Worm (Caenorhabditis elegans) whole organism, young adult: ENCODE results near the gene pks-1.
A peak's percentile ranks its signal among the peaks of the same experiment; 100 is the strongest.

ENCODE experiments used
- B0035.1 ChIP-seq: sonication (generic microtip); optimal IDR thresholded peaks from 2 replicates; lab custom pipeline; 2016; ENCODE audit warnings: missing genetic modification characterization, mild to moderate bottlenecking, missing compliant biosample characterization, missing genotype, missing genetic modification reagents
- B0261.1 ChIP-seq: sonication (generic microtip); optimal IDR thresholded peaks from 2 replicates; lab custom pipeline; 2016; ENCODE audit warnings: mild to moderate bottlenecking, missing genetic modification characterization, moderate library complexity, missing compliant biosample characterization
- C06A6.2 ChIP-seq: fragments of 200-800 bp; sonication (Bioruptor generic); conservative IDR thresholded peaks from 2 replicates; pipeline ENCODE4 v1.3.6; 2022; ENCODE audit warnings: missing genetic modification characterization, missing compliant biosample characterization
- F37B4.10 ChIP-seq: fragments of 200-800 bp; sonication (Bioruptor generic); IDR thresholded peaks from 2 replicates; pipeline ENCODE4 v1.3.6; 2022; ENCODE audit warnings: missing genetic modification characterization, missing compliant biosample characterization
- T07F8.4 ChIP-seq: sonication (generic microtip); optimal IDR thresholded peaks from 2 replicates; lab custom pipeline; 2016; ENCODE audit warnings: mild to moderate bottlenecking, missing genetic modification characterization, moderate library complexity, missing compliant biosample characterization
- Y53F4B.3 ChIP-seq: fragments of 200-800 bp; sonication (Bioruptor generic); IDR thresholded peaks from 2 replicates; pipeline ENCODE4 v1.3.6; 2022; ENCODE audit warnings: missing genetic modification reagents, missing genetic modification characterization, missing compliant biosample characterization
- ZK185.1 ChIP-seq: sonication (generic microtip); optimal IDR thresholded peaks from 2 replicates; lab custom pipeline; 2016; ENCODE audit warnings: mild to moderate bottlenecking, missing genetic modification characterization, missing compliant biosample characterization; ENCODE audit not compliant: poor library complexity, severe bottlenecking
- cebp-1 ChIP-seq, 2 experiments: fragments of 200-800 bp in 1 of 2; sonication (Bioruptor generic) in 1 of 2; sonication (generic microtip) in 1 of 2; IDR thresholded peaks in 1 of 2; optimal IDR thresholded peaks in 1 of 2; 2 replicates each; pipeline versions ENCODE4 v1.3.6 to Lab custom; 2017 to 2022; ENCODE audit warnings: missing compliant biosample characterization in 2 of 2, missing genetic modification characterization in 2 of 2, mild to moderate bottlenecking in 1 of 2, missing genetic modification reagents in 1 of 2, moderate library complexity in 1 of 2
- ceh-27 ChIP-seq: fragments of 200-800 bp; sonication (Bioruptor generic); optimal IDR thresholded peaks from 2 replicates; lab custom pipeline; 2018; ENCODE audit warnings: mild to moderate bottlenecking, missing genetic modification characterization, moderate library complexity, missing compliant biosample characterization
- ceh-58 ChIP-seq: fragments of 200-800 bp; sonication (Bioruptor generic); IDR thresholded peaks from 2 replicates; pipeline ENCODE4 v1.3.6; 2022; ENCODE audit warnings: missing genetic modification characterization, missing compliant biosample characterization
- ceh-91 ChIP-seq: fragments of 200-800 bp; sonication (Bioruptor generic); IDR thresholded peaks from 2 replicates; pipeline ENCODE4 v1.3.6; 2022; ENCODE audit warnings: missing genetic modification reagents, missing genetic modification characterization, missing compliant biosample characterization
- efl-1 ChIP-seq: fragments of 150-350 bp; optimal IDR thresholded peaks from 2 replicates; lab custom pipeline; 2014; ENCODE audit warnings: missing biosample characterization, missing genetic modification reagents, missing genetic modification characterization
- egrh-3 ChIP-seq: fragments of 200-800 bp; sonication (Bioruptor generic); IDR thresholded peaks from 2 replicates; pipeline ENCODE4 v1.3.6; 2022; ENCODE audit warnings: missing genetic modification reagents, missing genetic modification characterization, missing compliant biosample characterization
- ekl-4 ChIP-seq: fragments of 200-800 bp; sonication (Bioruptor generic); IDR thresholded peaks from 2 replicates; pipeline ENCODE4 v1.3.6; 2022; ENCODE audit warnings: missing genetic modification reagents, missing genetic modification characterization, missing compliant biosample characterization
- fkh-3 ChIP-seq: sonication (generic microtip); optimal IDR thresholded peaks from 2 replicates; lab custom pipeline; 2016; ENCODE audit warnings: mild to moderate bottlenecking, missing genetic modification characterization, missing compliant biosample characterization
- gei-17 ChIP-seq: fragments of 200-800 bp; sonication (Bioruptor generic); optimal IDR thresholded peaks from 2 replicates; lab custom pipeline; 2018; ENCODE audit warnings: mild to moderate bottlenecking, missing genetic modification characterization, missing compliant biosample characterization
- hsf-1 ChIP-seq: fragments of 200-800 bp; sonication (Bioruptor generic); IDR thresholded peaks from 2 replicates; pipeline ENCODE4 v1.3.6; 2022; ENCODE audit warnings: missing genetic modification reagents, missing genetic modification characterization, missing compliant biosample characterization
- let-607 ChIP-seq, 2 experiments: fragments of 200-800 bp in 1 of 2; sonication (Bioruptor generic) in 1 of 2; sonication (generic microtip) in 1 of 2; optimal IDR thresholded peaks; 2 replicates each; lab custom pipeline; 2016 to 2018; ENCODE audit warnings: mild to moderate bottlenecking in 2 of 2, missing compliant biosample characterization in 2 of 2, missing genetic modification characterization in 2 of 2, moderate library complexity in 2 of 2, missing genotype in 1 of 2
- lsl-1 ChIP-seq: fragments of 200-800 bp; sonication (Bioruptor generic); optimal IDR thresholded peaks from 2 replicates; lab custom pipeline; 2018; ENCODE audit warnings: mild to moderate bottlenecking, missing genetic modification characterization, moderate library complexity, missing compliant biosample characterization
- madf-10 ChIP-seq: sonication (generic microtip); optimal IDR thresholded peaks from 2 replicates; lab custom pipeline; 2016; ENCODE audit warnings: mild to moderate bottlenecking, missing genetic modification characterization, missing compliant biosample characterization
- madf-3 ChIP-seq: fragments of 200-800 bp; sonication (Bioruptor generic); IDR thresholded peaks from 2 replicates; pipeline ENCODE4 v1.3.6; 2022; ENCODE audit warnings: missing genetic modification reagents, missing genetic modification characterization, missing compliant biosample characterization
- madf-6 ChIP-seq: fragments of 200-800 bp; sonication (Bioruptor generic); IDR thresholded peaks from 2 replicates; pipeline ENCODE4 v1.3.6; 2022; ENCODE audit warnings: missing genetic modification reagents, missing genetic modification characterization, missing compliant biosample characterization
- mel-28 ChIP-seq: sonication (generic microtip); optimal IDR thresholded peaks from 2 replicates; lab custom pipeline; 2016; ENCODE audit warnings: borderline replicate concordance, mild to moderate bottlenecking, missing genetic modification characterization, missing compliant biosample characterization
- nfya-1 ChIP-seq: sonication (generic microtip); optimal IDR thresholded peaks from 2 replicates; lab custom pipeline; 2017; ENCODE audit warnings: antibody characterized with exemption, missing compliant biosample characterization, missing genetic modification characterization, borderline replicate concordance; ENCODE audit not compliant: insufficient read depth
- nfya-2 ChIP-seq: fragments of 200-800 bp; sonication (Bioruptor generic); IDR thresholded peaks from 2 replicates; pipeline ENCODE4 v1.3.6; 2022; ENCODE audit warnings: missing genetic modification reagents, missing genetic modification characterization, missing compliant biosample characterization
- nhr-120 ChIP-seq: fragments of 200-800 bp; sonication (Bioruptor generic); IDR thresholded peaks from 2 replicates; pipeline ENCODE4 v1.3.6; 2022; ENCODE audit warnings: missing genetic modification characterization, missing compliant biosample characterization
- nhr-27 ChIP-seq: fragments of 200-800 bp; sonication (Bioruptor generic); optimal IDR thresholded peaks from 2 replicates; lab custom pipeline; 2018; ENCODE audit warnings: mild to moderate bottlenecking, missing genetic modification characterization, moderate library complexity, missing compliant biosample characterization
- nhr-80 ChIP-seq: sonication (generic microtip); optimal IDR thresholded peaks from 2 replicates; lab custom pipeline; 2016; ENCODE audit warnings: missing genetic modification characterization, missing compliant biosample characterization
- nhr-90 ChIP-seq: sonication (generic microtip); optimal IDR thresholded peaks from 2 replicates; lab custom pipeline; 2016; ENCODE audit warnings: missing genotype, mild to moderate bottlenecking, missing genetic modification characterization, missing compliant biosample characterization
- pbrm-1 ChIP-seq: fragments of 200-800 bp; sonication (Bioruptor generic); IDR thresholded peaks from 2 replicates; pipeline ENCODE4 v1.3.6; 2022; ENCODE audit warnings: missing genetic modification reagents, missing genetic modification characterization, missing compliant biosample characterization
- snpc-4 ChIP-seq, 5 experiments: fragments of 150-350 bp in 1 of 5; sonication (generic microtip) in 4 of 5; optimal IDR thresholded peaks; 2 replicates each; lab custom pipeline; 2014 to 2018; ENCODE audit warnings: missing genetic modification characterization in 5 of 5, missing biosample characterization in 3 of 5, antibody characterized with exemption in 2 of 5, mild to moderate bottlenecking in 2 of 5, missing compliant biosample characterization in 2 of 5, missing genotype in 2 of 5, moderate library complexity in 2 of 5, missing genetic modification reagents in 1 of 5
- tlf-1 ChIP-seq: fragments of 200-800 bp; sonication (Bioruptor generic); optimal IDR thresholded peaks from 2 replicates; lab custom pipeline; 2018; ENCODE audit warnings: mild to moderate bottlenecking, missing genetic modification characterization, missing compliant biosample characterization
- zfh-2 ChIP-seq: fragments of 200-800 bp; sonication (Bioruptor generic); conservative IDR thresholded peaks from 2 replicates; pipeline ENCODE4 v1.3.6; 2022; ENCODE audit warnings: missing genetic modification reagents, missing genetic modification characterization, missing compliant biosample characterization
- ztf-25 ChIP-seq: fragments of 200-800 bp; sonication (Bioruptor generic); IDR thresholded peaks from 2 replicates; pipeline ENCODE4 v1.3.6; 2022; ENCODE audit warnings: missing genetic modification reagents, missing genetic modification characterization, missing compliant biosample characterization
- ztf-28 ChIP-seq: fragments of 200-800 bp; sonication (Bioruptor generic); IDR thresholded peaks from 2 replicates; pipeline ENCODE4 v1.3.6; 2022; ENCODE audit warnings: missing genetic modification reagents, missing genetic modification characterization, missing compliant biosample characterization
- ztf-6 ChIP-seq: fragments of 200-800 bp; sonication (Bioruptor generic); IDR thresholded peaks from 2 replicates; pipeline ENCODE4 v1.3.6; 2022; ENCODE audit warnings: missing genetic modification reagents, missing genetic modification characterization, missing compliant biosample characterization

Gene pks-1

DNA sequence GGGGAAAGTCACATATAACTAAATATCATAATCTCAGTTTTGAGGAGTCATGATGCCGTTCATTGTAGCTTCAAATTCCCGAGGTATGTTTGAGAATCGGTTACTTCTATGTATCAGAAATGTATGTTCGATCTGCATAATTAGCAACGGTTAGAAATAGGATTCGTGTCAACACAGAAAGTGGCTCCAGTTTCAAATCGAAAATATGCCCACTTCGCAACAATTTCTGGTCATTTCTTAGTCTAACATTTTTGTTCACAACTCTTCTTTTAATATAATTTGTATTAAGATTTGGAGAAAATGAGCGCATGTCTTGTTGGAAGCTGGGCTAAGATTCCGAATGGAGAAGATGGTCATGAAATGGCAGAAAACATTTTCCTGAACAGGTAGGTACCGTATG is at the start of gene pks-1:
TSS of gene pks-1 (plus strand) at position 301 of the 400 bp plus-strand sequence.
- no peak for TF ChIP-seq C06A6.2 (GFP tag; lab: Robert Waterston, UW)
- TF ChIP-seq madf-3 (GFP tag; lab: Robert Waterston, UW) = no peak
- TF ChIP-seq gei-17 (GFP tag; lab: Kevin White, UChicago) = no peak
- no peak for TF ChIP-seq hsf-1 (GFP tag; lab: Robert Waterston, UW)
- no peak for TF ChIP-seq ztf-25 (GFP tag; lab: Robert Waterston, UW)
- TF ChIP-seq madf-10 = no peak
- no peak for TF ChIP-seq madf-6

DNA sequence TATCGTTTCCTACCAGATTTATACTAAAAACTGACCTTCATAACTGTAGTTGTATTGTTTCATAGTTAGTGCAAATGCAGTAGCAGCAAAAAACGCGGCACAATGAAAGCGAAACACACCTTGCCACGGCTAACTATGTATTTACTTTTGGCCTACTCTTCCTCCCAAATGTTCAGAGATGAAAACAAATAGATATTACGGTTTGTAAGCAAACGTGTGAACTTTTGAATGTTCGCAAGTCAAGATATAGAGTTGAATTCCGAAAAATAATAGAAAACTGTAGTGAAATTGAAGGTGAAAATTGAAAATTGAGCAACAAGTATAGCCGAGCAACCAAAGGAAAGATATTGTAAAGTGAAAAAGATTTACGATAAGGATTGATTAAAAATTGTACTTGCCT is 49.4 kb upstream of the pks-1 start, which contains the start of gene chtl-1:
TSS of gene chtl-1 (minus strand) at position 101 of the 400 bp plus-strand sequence.
- TF ChIP-seq pbrm-1 (GFP tag; lab: Robert Waterston, UW) = no peak

DNA sequence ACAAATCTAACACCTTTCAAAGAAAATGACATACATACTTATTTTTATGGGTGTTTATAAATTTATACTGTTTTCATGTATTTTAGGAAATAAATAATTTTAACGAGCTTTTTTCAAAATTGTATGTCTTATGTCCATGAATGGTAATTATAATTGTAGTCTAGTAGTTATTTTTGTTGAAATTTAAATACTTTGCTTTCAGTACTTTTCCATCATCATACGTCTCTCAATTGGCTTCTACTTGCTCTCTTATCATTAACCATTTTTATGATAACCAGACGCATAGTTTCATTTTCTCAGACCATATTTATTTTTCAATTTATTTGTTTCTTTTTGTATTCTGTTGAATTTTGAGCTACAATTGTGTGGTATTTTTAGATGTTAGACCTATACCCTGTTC is 48.2 kb upstream of the pks-1 start, which contains the start of gene F35C8.5:
TSS of gene F35C8.5 (plus strand) at position 377 of the 400 bp plus-strand sequence.
- peak; percentile 58 for TF ChIP-seq nhr-80 (tag; lab: Kevin White, UChicago)
- no peak for TF ChIP-seq let-607 (tag; optimal IDR thresholded peaks at IDR 0.05; lab: Kevin White, UChicago)

DNA sequence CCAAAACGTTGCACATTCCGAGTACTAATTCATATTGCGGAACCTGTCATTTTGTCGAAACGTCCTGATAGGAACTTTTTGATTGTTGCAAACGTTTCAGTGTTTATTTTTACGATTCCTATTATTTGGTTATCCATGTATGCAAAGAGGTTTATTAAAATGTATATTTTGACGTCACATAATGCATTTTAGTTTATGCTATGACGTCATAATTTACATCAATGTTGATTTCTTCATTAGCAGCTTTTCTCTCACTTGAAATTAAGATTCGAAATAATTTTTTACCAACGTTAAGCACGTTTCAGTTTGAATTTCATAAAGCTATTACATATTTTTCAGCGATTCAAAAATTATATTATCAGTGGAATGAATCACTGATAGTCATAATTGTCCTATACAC is 47.0 kb upstream of the pks-1 start:
- TF ChIP-seq snpc-4 (GFP tag; optimal IDR thresholded peaks at IDR 0.05; lab: Kevin White, UChicago) = no peak
- no peak for TF ChIP-seq snpc-4 (tag; optimal IDR thresholded peaks at IDR 0.05; lab: Kevin White, UChicago)
- TF ChIP-seq nhr-120 (GFP tag; lab: Robert Waterston, UW) = no peak
- no peak for TF ChIP-seq B0261.1 (tag; lab: Kevin White, UChicago)
- no peak for TF ChIP-seq Y53F4B.3
- no peak for TF ChIP-seq B0035.1 (tag; lab: Kevin White, UChicago)
- no peak for TF ChIP-seq ztf-6
- no peak for TF ChIP-seq lsl-1 (GFP tag; lab: Kevin White, UChicago)
- no peak for TF ChIP-seq ceh-91

DNA sequence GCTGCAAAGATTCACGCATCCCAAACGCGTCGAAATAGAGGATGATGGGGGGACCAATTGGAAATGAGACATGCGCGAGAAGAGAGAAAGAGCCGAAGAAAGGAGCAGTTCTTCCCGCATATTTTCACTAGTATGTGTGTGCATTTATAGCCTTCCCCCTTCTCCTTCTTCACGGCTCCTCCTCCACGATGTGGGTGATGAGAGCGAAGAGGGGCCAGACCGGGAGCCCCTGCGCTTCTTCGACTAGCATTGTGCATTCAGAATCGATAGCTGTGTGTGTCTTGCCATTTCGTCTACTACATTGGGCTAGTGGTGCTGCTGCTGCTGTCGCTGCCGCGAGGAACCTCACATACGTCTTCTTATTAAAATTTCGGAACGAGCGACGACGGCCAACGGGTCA is 45.4 kb upstream of the pks-1 start, which contains the start of gene jkk-1:
TSS of gene jkk-1 (plus strand) at position 249 of the 400 bp plus-strand sequence.
- TF ChIP-seq T07F8.4 (tag; lab: Kevin White, UChicago) (no peak), fkh-3 (tag; lab: Kevin White, UChicago) (peak; percentile 47), egrh-3 (GFP tag; lab: Robert Waterston, UW) (0 out of 2 replicates have a peak, but pooled peaks have one; percentile 5), ztf-28 (no peak), tlf-1 (GFP tag; lab: Kevin White, UChicago) (no peak), nfya-2 (GFP tag; lab: Robert Waterston, UW) (no peak), let-607 (tag; optimal IDR thresholded peaks at IDR 0.05; lab: Kevin White, UChicago) (no peak), zfh-2 (peak; percentile 73), cebp-1 (GFP tag; IDR thresholded peaks at IDR 0.05; lab: Robert Waterston, UW) (no peak), cebp-1 (tag; optimal IDR thresholded peaks at IDR 0.05; lab: Kevin White, UChicago) (peak; percentile 51), ceh-58 (GFP tag; lab: Robert Waterston, UW) (no peak), ceh-27 (GFP tag; lab: Kevin White, UChicago) (peak; percentile 8)

DNA sequence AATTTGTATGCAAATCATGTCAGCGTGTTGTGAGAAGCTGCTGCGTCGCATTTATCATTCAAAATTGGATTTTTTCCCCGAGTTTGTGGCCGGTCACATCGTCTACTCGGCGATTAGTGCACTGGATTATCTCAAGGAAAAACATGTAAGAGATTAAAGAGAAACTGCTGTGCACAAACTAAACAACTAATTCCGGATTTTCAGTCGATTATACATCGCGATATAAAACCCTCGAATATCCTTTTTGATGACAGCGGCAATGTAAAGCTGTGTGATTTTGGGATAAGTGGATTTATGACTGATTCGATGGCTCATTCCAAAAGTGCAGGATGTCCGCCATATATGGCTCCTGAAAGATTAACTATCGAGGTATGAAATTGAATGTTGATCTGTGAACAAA is 43.0 kb upstream of the pks-1 start:
- TF ChIP-seq ztf-6 (no peak), egrh-3 (GFP tag; lab: Robert Waterston, UW) (no peak), F37B4.10 (GFP tag; lab: Robert Waterston, UW) (no peak), madf-10 (no peak), mel-28 (tag; lab: Kevin White, UChicago) (no peak), B0035.1 (tag; lab: Kevin White, UChicago) (no peak), nhr-90 (no peak), ZK185.1 (tag; lab: Kevin White, UChicago) (no peak), nfya-1 (no peak), let-607 (tag; optimal IDR thresholded peaks at IDR 0.05; lab: Kevin White, UChicago) (no peak), nhr-27 (tag; lab: Kevin White, UChicago) (no peak), efl-1 (no peak), ekl-4 (GFP tag; lab: Robert Waterston, UW) (no peak)
